Worm (Caenorhabditis elegans) whole organism, L4 larva: ENCODE results near the gene R01B10.2.

Experiments used
- F10B5.3 ChIP-seq: sonication (generic microtip); optimal IDR thresholded peaks from 2 replicates; lab custom pipeline; 2016; ENCODE audit warnings: mild to moderate bottlenecking, missing genetic modification characterization, missing compliant biosample characterization
- F26F4.8 ChIP-seq: fragments of 200-800 bp; sonication (Bioruptor generic); conservative IDR thresholded peaks from 2 replicates; pipeline ENCODE4 v1.3.6; 2022; ENCODE audit warnings: missing genetic modification characterization, missing compliant biosample characterization
- F37D6.2 ChIP-seq: sonication (generic microtip); optimal IDR thresholded peaks from 2 replicates; lab custom pipeline; 2016; ENCODE audit warnings: mild to moderate bottlenecking, missing genetic modification characterization, missing compliant biosample characterization
- Y105C5A.15 ChIP-seq: fragments of 200-800 bp; sonication (Bioruptor generic); IDR thresholded peaks from 2 replicates; pipeline ENCODE4 v1.3.6; 2022; ENCODE audit warnings: missing genetic modification characterization, missing compliant biosample characterization
- Y75B8A.6 ChIP-seq: fragments of 200-800 bp; sonication (Bioruptor generic); IDR thresholded peaks from 2 replicates; pipeline ENCODE4 v1.3.6; 2022; ENCODE audit warnings: missing genetic modification reagents, missing genetic modification characterization, missing compliant biosample characterization
- ZK337.2 ChIP-seq: fragments of 200-800 bp; sonication (Bioruptor generic); IDR thresholded peaks from 2 replicates; pipeline ENCODE4 v1.3.6; 2022; ENCODE audit warnings: missing genetic modification reagents, missing genetic modification characterization, missing compliant biosample characterization
- ZK546.5 ChIP-seq, 2 experiments: sonication (generic microtip); optimal IDR thresholded peaks; 2 replicates each; lab custom pipeline; 2017; ENCODE audit warnings: missing biosample characterization in 2 of 2, missing genetic modification characterization in 2 of 2
- ama-1 ChIP-seq: fragments of 150-350 bp; optimal IDR thresholded peaks from 2 replicates; lab custom pipeline; 2014; ENCODE audit warnings: inconsistent platforms, mixed read lengths
- arid-1 ChIP-seq: fragments of 200-800 bp; sonication (Bioruptor generic); conservative IDR thresholded peaks from 2 replicates; pipeline ENCODE4 v1.3.6; 2022; ENCODE audit warnings: missing genetic modification reagents, missing genetic modification characterization, missing compliant biosample characterization
- ceh-20 ChIP-seq: fragments of 200-800 bp; sonication (Bioruptor generic); IDR thresholded peaks from 2 replicates; pipeline ENCODE4 v1.3.6; 2022; ENCODE audit warnings: missing genetic modification reagents, missing genetic modification characterization, missing compliant biosample characterization
- ceh-32 ChIP-seq: sonication (generic microtip); optimal IDR thresholded peaks from 2 replicates; lab custom pipeline; 2016; ENCODE audit warnings: mild to moderate bottlenecking, missing genetic modification characterization, missing compliant biosample characterization; ENCODE audit not compliant: poor library complexity
- ceh-82 ChIP-seq: sonication (generic microtip); optimal IDR thresholded peaks from 2 replicates; lab custom pipeline; 2017; ENCODE audit warnings: missing biosample characterization, missing genetic modification characterization
- ces-1 ChIP-seq: fragments of 150-350 bp; sonication (generic microtip); optimal IDR thresholded peaks from 4 replicates; lab custom pipeline; 2014; ENCODE audit warnings: missing biosample characterization, missing genetic modification reagents, missing genetic modification characterization
- cey-2 ChIP-seq: sonication (generic microtip); optimal IDR thresholded peaks from 3 replicates; lab custom pipeline; 2017; ENCODE audit warnings: missing genetic modification characterization, mild to moderate bottlenecking, missing compliant biosample characterization, antibody characterized with exemption, borderline replicate concordance; ENCODE audit not compliant: insufficient read depth
- ctbp-1 ChIP-seq: fragments of 200-800 bp; sonication (Bioruptor generic); IDR thresholded peaks from 2 replicates; pipeline ENCODE4 v1.3.6; 2022; ENCODE audit warnings: missing genetic modification reagents, missing genetic modification characterization, missing compliant biosample characterization
- daf-12 ChIP-seq: fragments of 150-350 bp; optimal IDR thresholded peaks from 2 replicates; lab custom pipeline; 2014; ENCODE audit warnings: missing biosample characterization, missing genetic modification reagents, missing genetic modification characterization
- daf-8 ChIP-seq: fragments of 200-800 bp; sonication (Bioruptor generic); IDR thresholded peaks from 2 replicates; pipeline ENCODE4 v1.3.6; 2022; ENCODE audit warnings: missing genetic modification characterization, missing compliant biosample characterization
- dmd-8 ChIP-seq: fragments of 200-800 bp; sonication (Bioruptor generic); IDR thresholded peaks from 2 replicates; pipeline ENCODE4 v1.3.6; 2022; ENCODE audit warnings: missing genetic modification characterization, missing compliant biosample characterization
- dmd-9 ChIP-seq: fragments of 200-800 bp; sonication (Bioruptor generic); IDR thresholded peaks from 2 replicates; pipeline ENCODE4 v1.3.6; 2022; ENCODE audit warnings: missing genetic modification reagents, missing genetic modification characterization, missing compliant biosample characterization
- dpl-1 ChIP-seq: fragments of 150-350 bp; optimal IDR thresholded peaks from 2 replicates; lab custom pipeline; 2014; ENCODE audit warnings: missing biosample characterization, missing genetic modification reagents, missing genetic modification characterization
- duxl-1 ChIP-seq: sonication (generic microtip); optimal IDR thresholded peaks from 2 replicates; lab custom pipeline; 2016; ENCODE audit warnings: mild to moderate bottlenecking, missing genetic modification characterization, moderate library complexity, missing compliant biosample characterization; ENCODE audit not compliant: poor library complexity
- fkh-10 ChIP-seq: fragments of 150-350 bp; optimal IDR thresholded peaks from 2 replicates; lab custom pipeline; 2014; ENCODE audit warnings: missing biosample characterization, missing genetic modification reagents, missing genetic modification characterization
- hlh-11 ChIP-seq: fragments of 200-800 bp; sonication (Bioruptor generic); optimal IDR thresholded peaks from 2 replicates; lab custom pipeline; 2018; ENCODE audit warnings: mild to moderate bottlenecking, missing genetic modification characterization, missing compliant biosample characterization
- jun-1 ChIP-seq: fragments of 150-350 bp; optimal IDR thresholded peaks from 2 replicates; lab custom pipeline; 2014; ENCODE audit warnings: missing biosample characterization, missing genetic modification reagents, missing genetic modification characterization
- lim-7 ChIP-seq: fragments of 200-800 bp; sonication (Bioruptor generic); IDR thresholded peaks from 2 replicates; pipeline ENCODE4 v1.3.6; 2022; ENCODE audit warnings: missing genetic modification characterization, missing compliant biosample characterization
- lin-1 ChIP-seq: fragments of 200-800 bp; sonication (Bioruptor generic); IDR thresholded peaks from 2 replicates; pipeline ENCODE4 v1.3.6; 2022; ENCODE audit warnings: missing genetic modification reagents, missing genetic modification characterization, missing compliant biosample characterization
- lin-15B ChIP-seq: fragments of 150-350 bp; sonication (generic microtip); optimal IDR thresholded peaks from 3 replicates; lab custom pipeline; 2014; ENCODE audit warnings: missing biosample characterization, missing genetic modification characterization
- madf-5 ChIP-seq, 2 experiments: fragments of 200-800 bp; sonication (Bioruptor generic); IDR thresholded peaks; 2 replicates each; pipeline ENCODE4 v1.3.6; 2022; ENCODE audit warnings: missing compliant biosample characterization in 2 of 2, missing genetic modification characterization in 2 of 2
- madf-9 ChIP-seq: fragments of 200-800 bp; sonication (Bioruptor generic); conservative IDR thresholded peaks from 2 replicates; pipeline ENCODE4 v1.3.6; 2022; ENCODE audit warnings: missing genetic modification reagents, missing genetic modification characterization, missing compliant biosample characterization
- mdt-29 ChIP-seq: fragments of 200-800 bp; sonication (Bioruptor generic); IDR thresholded peaks from 2 replicates; pipeline ENCODE4 v1.3.6; 2022; ENCODE audit warnings: missing genetic modification reagents, missing genetic modification characterization, missing compliant biosample characterization
- mxl-3 ChIP-seq: fragments of 200-800 bp; sonication (Bioruptor generic); optimal IDR thresholded peaks from 2 replicates; lab custom pipeline; 2018; ENCODE audit warnings: mild to moderate bottlenecking, missing genetic modification characterization, missing compliant biosample characterization
- nhr-10 ChIP-seq: fragments of 150-350 bp; optimal IDR thresholded peaks from 2 replicates; lab custom pipeline; 2014; ENCODE audit warnings: missing biosample characterization, missing genetic modification characterization
- nhr-102 ChIP-seq: sonication (generic microtip); optimal IDR thresholded peaks from 2 replicates; lab custom pipeline; 2016; ENCODE audit warnings: mild to moderate bottlenecking, missing genetic modification characterization, moderate library complexity, missing compliant biosample characterization
- nhr-11 ChIP-seq: fragments of 150-350 bp; optimal IDR thresholded peaks from 2 replicates; lab custom pipeline; 2014; ENCODE audit warnings: missing biosample characterization, missing genetic modification characterization
- nhr-237 ChIP-seq: sonication (generic microtip); optimal IDR thresholded peaks from 2 replicates; lab custom pipeline; 2017; ENCODE audit warnings: missing biosample characterization, missing genetic modification characterization
- nhr-25 ChIP-seq: sonication (generic microtip); optimal IDR thresholded peaks from 2 replicates; lab custom pipeline; 2017; ENCODE audit warnings: missing genetic modification characterization, mild to moderate bottlenecking, missing compliant biosample characterization, antibody characterized with exemption, moderate library complexity, borderline replicate concordance; ENCODE audit not compliant: insufficient read depth
- nhr-28 ChIP-seq: fragments of 150-350 bp; optimal IDR thresholded peaks from 2 replicates; lab custom pipeline; 2014; ENCODE audit warnings: missing biosample characterization, missing genetic modification characterization
- nhr-42 ChIP-seq: fragments of 200-800 bp; sonication (Bioruptor generic); IDR thresholded peaks from 2 replicates; pipeline ENCODE4 v1.3.6; 2022; ENCODE audit warnings: missing genetic modification characterization, missing compliant biosample characterization
- nhr-6 ChIP-seq: fragments of 150-350 bp; optimal IDR thresholded peaks from 2 replicates; lab custom pipeline; 2014; ENCODE audit warnings: missing biosample characterization, missing genetic modification characterization
- pha-4 ChIP-seq, 2 experiments: fragments of 150-350 bp in 1 of 2; fragments of 200-800 bp in 1 of 2; sonication (Bioruptor generic) in 1 of 2; IDR thresholded peaks in 1 of 2; optimal IDR thresholded peaks in 1 of 2; 2 replicates each; pipeline versions ENCODE4 v1.3.6 to Lab custom; 2014 to 2022; ENCODE audit warnings: missing genetic modification characterization in 2 of 2, missing genetic modification reagents in 2 of 2, missing biosample characterization in 1 of 2, missing compliant biosample characterization in 1 of 2
- php-3 ChIP-seq: fragments of 200-800 bp; sonication (Bioruptor generic); IDR thresholded peaks from 2 replicates; pipeline ENCODE4 v1.3.6; 2022; ENCODE audit warnings: missing genetic modification reagents, missing genetic modification characterization, missing compliant biosample characterization
- pqm-1 ChIP-seq: sonication (generic microtip); optimal IDR thresholded peaks from 2 replicates; lab custom pipeline; 2017; ENCODE audit warnings: missing biosample characterization, missing genetic modification characterization
- saeg-2 ChIP-seq: fragments of 200-800 bp; sonication (Bioruptor generic); IDR thresholded peaks from 2 replicates; pipeline ENCODE4 v1.3.6; 2022; ENCODE audit warnings: missing genetic modification reagents, missing genetic modification characterization, missing compliant biosample characterization
- tag-97 ChIP-seq: fragments of 200-800 bp; sonication (Bioruptor generic); IDR thresholded peaks from 2 replicates; pipeline ENCODE4 v1.3.6; 2022; ENCODE audit warnings: missing genetic modification characterization, missing compliant biosample characterization
- tra-1 ChIP-seq: fragments of 200-800 bp; sonication (Bioruptor generic); IDR thresholded peaks from 2 replicates; pipeline ENCODE4 v1.3.6; 2022; ENCODE audit warnings: missing genetic modification reagents, missing genetic modification characterization, missing compliant biosample characterization
- unc-130 ChIP-seq: sonication (generic microtip); optimal IDR thresholded peaks from 2 replicates; lab custom pipeline; 2016; ENCODE audit warnings: missing genetic modification reagents, missing genetic modification characterization, missing compliant biosample characterization
- unc-39 ChIP-seq: sonication (generic microtip); optimal IDR thresholded peaks from 2 replicates; lab custom pipeline; 2017; ENCODE audit warnings: missing biosample characterization, missing genetic modification characterization
- unc-62 ChIP-seq, 3 experiments: fragments of 150-350 bp in 1 of 3; sonication (generic microtip); optimal IDR thresholded peaks in 2 of 3; peaks in 1 of 3; 1 replicate in 1 of 3; 2 replicates in 2 of 3; lab custom pipeline; 2014 to 2017; ENCODE audit warnings: missing biosample characterization in 3 of 3, missing genetic modification characterization in 3 of 3, missing genetic modification reagents in 3 of 3, missing genotype in 1 of 3
- vab-7 ChIP-seq: fragments of 200-800 bp; sonication (Bioruptor generic); IDR thresholded peaks from 2 replicates; pipeline ENCODE4 v1.3.6; 2022; ENCODE audit warnings: missing genetic modification reagents, missing genetic modification characterization, missing compliant biosample characterization
- zip-2 ChIP-seq: fragments of 150-350 bp; optimal IDR thresholded peaks from 2 replicates; lab custom pipeline; 2014; ENCODE audit warnings: missing biosample characterization, missing genetic modification characterization
- ztf-7 ChIP-seq: fragments of 150-350 bp; optimal IDR thresholded peaks from 2 replicates; lab custom pipeline; 2014; ENCODE audit warnings: missing biosample characterization, missing genetic modification characterization

The R01B10.2 gene

DNA sequence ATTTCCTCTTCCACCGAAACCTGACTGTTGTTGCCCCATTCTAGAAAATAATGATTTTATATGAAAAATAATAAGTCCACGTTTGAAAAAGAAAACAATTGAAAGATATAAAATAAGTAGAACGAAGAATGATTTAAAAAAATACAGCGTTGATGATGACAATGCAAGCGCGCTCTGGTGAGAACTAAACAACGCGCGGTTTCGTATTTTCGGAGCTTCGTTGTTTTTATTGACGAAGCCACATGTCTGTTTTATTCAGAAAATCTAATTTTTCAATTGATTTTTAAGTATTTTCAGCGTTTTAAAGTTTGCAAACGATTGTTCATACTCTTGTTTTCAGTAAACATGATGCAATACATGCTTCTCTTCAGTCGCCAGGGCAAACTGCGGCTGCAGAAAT, 23.6 kb downstream of the R01B10.2 start, which contains the start of the genes rpt-2 and aps-1 (continued):
- TF ChIP-seq vab-7 (GFP tag; lab: Robert Waterston, UW) (no peak), mdt-29 (GFP tag; lab: Robert Waterston, UW) (no peak), ceh-20 (no peak), mxl-3 (peak; percentile 50), F37D6.2 (tag; lab: Kevin White, UChicago) (peak; percentile 1), ceh-82 (no peak), jun-1 (no peak), Y105C5A.15 (GFP tag; lab: Robert Waterston, UW) (no peak), ceh-32 (tag; lab: Kevin White, UChicago) (no peak), pqm-1 (tag; lab: Kevin White, UChicago) (peak; percentile 8), dmd-8 (no peak), ZK337.2 (no peak), pha-4 (GFP tag; IDR thresholded peaks at IDR 0.05; lab: Robert Waterston, UW) (no peak; the same call in 1 of the 2 replicates), pha-4 (tag; optimal IDR thresholded peaks at IDR 0.05; lab: Kevin White, UChicago) (peak; percentile 83), php-3 (GFP tag; lab: Robert Waterston, UW) (no peak), tra-1 (GFP tag; lab: Robert Waterston, UW) (no peak), ztf-7 (peak; percentile 35), duxl-1 (tag; lab: Kevin White, UChicago) (peak; percentile 46), nhr-10 (tag; lab: Kevin White, UChicago) (no peak), lin-1 (no peak), cey-2 (tag; lab: Kevin White, UChicago) (no peak), nhr-28 (peak; percentile 47), dmd-9 (GFP tag; lab: Robert Waterston, UW) (no peak), dpl-1 (GFP tag; lab: Kevin White, UChicago) (peak; percentile 79), arid-1 (no peak), ama-1 (lab: Kevin White, UChicago) (no peak), lin-15B (tag; lab: Kevin White, UChicago) (peak; percentile 68), fkh-10 (no peak), zip-2 (tag; lab: Kevin White, UChicago) (no peak), daf-12 (tag; lab: Kevin White, UChicago) (no peak), unc-39 (tag; lab: Kevin White, UChicago) (no peak), unc-62 (GFP tag; optimal IDR thresholded peaks at IDR 0.05 in 1 of 2; lab: Kevin White, UChicago) (no peak), unc-62 (tag; optimal IDR thresholded peaks at IDR 0.05; lab: Kevin White, UChicago) (no peak), nhr-11 (tag; lab: Kevin White, UChicago) (peak; percentile 61), nhr-6 (tag; lab: Kevin White, UChicago) (peak; percentile 45), madf-9 (GFP tag; lab: Robert Waterston, UW) (no peak), daf-8 (GFP tag; lab: Robert Waterston, UW) (no peak), nhr-102 (tag; lab: Kevin White, UChicago) (no peak), ces-1 (GFP tag; lab: Kevin White, UChicago) (no peak), ctbp-1 (no peak), Y75B8A.6 (GFP tag; lab: Robert Waterston, UW) (no peak), hlh-11 (tag; lab: Kevin White, UChicago) (peak; percentile 60), ZK546.5 (tag; optimal IDR thresholded peaks at IDR 0.05; lab: Kevin White, UChicago) (no peak), lim-7 (GFP tag; lab: Robert Waterston, UW) (no peak), saeg-2 (no peak), nhr-237 (no peak), F26F4.8 (GFP tag; lab: Robert Waterston, UW) (no peak), F10B5.3 (tag; lab: Kevin White, UChicago) (no peak), tag-97 (no peak), unc-130 (GFP tag; lab: Kevin White, UChicago) (peak; percentile 26), nhr-42 (GFP tag; lab: Robert Waterston, UW) (no peak), nhr-25 (peak; percentile 21), madf-5 (GFP tag; IDR thresholded peaks at IDR 0.05; lab: Robert Waterston, UW) (no peak)
